Worm (Caenorhabditis elegans) whole organism, L3 larva: ENCODE results near the gene tat-3.

ENCODE experiments used
- R02D3.7 ChIP-seq: fragments of 150-350 bp; optimal IDR thresholded peaks from 2 replicates; lab custom pipeline; 2014; ENCODE audit warnings: missing biosample characterization, missing genetic modification characterization
- ZK546.5 ChIP-seq: sonication (generic microtip); optimal IDR thresholded peaks from 2 replicates; lab custom pipeline; 2017; ENCODE audit warnings: missing biosample characterization, missing genetic modification characterization
- aly-2 ChIP-seq: fragments of 150-350 bp; optimal IDR thresholded peaks from 2 replicates; lab custom pipeline; 2014; ENCODE audit warnings: missing biosample characterization, missing genetic modification characterization
- ama-1 ChIP-seq: fragments of 150-350 bp; optimal IDR thresholded peaks from 2 replicates; lab custom pipeline; 2018
- ceh-16 ChIP-seq: sonication (generic microtip); optimal IDR thresholded peaks from 2 replicates; lab custom pipeline; 2017; ENCODE audit warnings: missing biosample characterization, missing genetic modification characterization
- ceh-28 ChIP-seq: fragments of 150-350 bp; optimal IDR thresholded peaks from 2 replicates; lab custom pipeline; 2014; ENCODE audit warnings: missing biosample characterization, missing genetic modification reagents, missing genetic modification characterization
- ceh-82 ChIP-seq: fragments of 150-350 bp; optimal IDR thresholded peaks from 2 replicates; lab custom pipeline; 2014; ENCODE audit warnings: missing biosample characterization, missing genetic modification characterization
- ceh-9 ChIP-seq: sonication (generic microtip); optimal IDR thresholded peaks from 2 replicates; lab custom pipeline; 2018; ENCODE audit warnings: missing biosample characterization, missing genetic modification characterization
- daf-12 ChIP-seq: fragments of 150-350 bp; optimal IDR thresholded peaks from 2 replicates; lab custom pipeline; 2014; ENCODE audit warnings: missing biosample characterization, missing genetic modification reagents, missing genetic modification characterization
- egl-27 ChIP-seq: sonication (generic microtip); optimal IDR thresholded peaks from 4 replicates; lab custom pipeline; 2017; ENCODE audit warnings: missing biosample characterization, missing genetic modification reagents, missing genetic modification characterization
- egl-5 ChIP-seq: fragments of 150-350 bp; optimal IDR thresholded peaks from 2 replicates; lab custom pipeline; 2017; ENCODE audit warnings: missing biosample characterization, missing genetic modification reagents, missing genetic modification characterization, inconsistent platforms
- elt-1 ChIP-seq: fragments of 150-350 bp; optimal IDR thresholded peaks from 2 replicates; lab custom pipeline; 2014; ENCODE audit warnings: missing biosample characterization, missing genetic modification characterization
- elt-2 ChIP-seq: sonication (generic microtip); optimal IDR thresholded peaks from 2 replicates; lab custom pipeline; 2016; ENCODE audit warnings: missing genetic modification reagents, mild to moderate bottlenecking, missing genetic modification characterization, missing compliant biosample characterization
- elt-3 ChIP-seq, 3 experiments: fragments of 150-350 bp in 1 of 3; sonication (generic microtip) in 2 of 3; optimal IDR thresholded peaks; 2 replicates in 2 of 3; 4 replicates in 1 of 3; lab custom pipeline; 2014 to 2017; ENCODE audit warnings: missing biosample characterization in 3 of 3, missing genetic modification characterization in 3 of 3
- eor-1 ChIP-seq, 2 experiments: fragments of 150-350 bp; optimal IDR thresholded peaks; 2 replicates each; lab custom pipeline; 2014 to 2018; ENCODE audit warnings: missing biosample characterization in 2 of 2, missing genetic modification characterization in 2 of 2
- fkh-10 ChIP-seq: sonication (generic microtip); optimal IDR thresholded peaks from 2 replicates; lab custom pipeline; 2017; ENCODE audit warnings: missing biosample characterization, missing genetic modification reagents, missing genetic modification characterization
- fkh-2 ChIP-seq: fragments of 150-350 bp; optimal IDR thresholded peaks from 2 replicates; lab custom pipeline; 2014; ENCODE audit warnings: missing biosample characterization, missing genetic modification reagents, missing genetic modification characterization
- fos-1 ChIP-seq: fragments of 150-350 bp; optimal IDR thresholded peaks from 2 replicates; lab custom pipeline; 2014; ENCODE audit warnings: missing biosample characterization, missing genetic modification characterization
- hmg-11 ChIP-seq: sonication (generic microtip); optimal IDR thresholded peaks from 2 replicates; lab custom pipeline; 2016; ENCODE audit warnings: missing genetic modification characterization, missing compliant biosample characterization
- jun-1 ChIP-seq: fragments of 150-350 bp; optimal IDR thresholded peaks from 2 replicates; lab custom pipeline; 2014; ENCODE audit warnings: missing biosample characterization, missing genetic modification reagents, missing genetic modification characterization
- lin-15B ChIP-seq: fragments of 150-350 bp; optimal IDR thresholded peaks from 2 replicates; lab custom pipeline; 2014; ENCODE audit warnings: missing biosample characterization, missing genetic modification characterization
- lin-39 ChIP-seq: fragments of 150-350 bp; optimal IDR thresholded peaks from 2 replicates; lab custom pipeline; 2018; ENCODE audit warnings: missing biosample characterization, missing genetic modification reagents, missing genetic modification characterization
- lsy-12 ChIP-seq: sonication (generic microtip); optimal IDR thresholded peaks from 2 replicates; lab custom pipeline; 2016; ENCODE audit warnings: mild to moderate bottlenecking, missing genetic modification characterization, missing compliant biosample characterization
- mdl-1 ChIP-seq: fragments of 150-350 bp; optimal IDR thresholded peaks from 2 replicates; lab custom pipeline; 2014; ENCODE audit warnings: missing biosample characterization, missing genetic modification characterization
- mml-1 ChIP-seq: fragments of 150-350 bp; sonication (generic microtip); optimal IDR thresholded peaks from 3 replicates; lab custom pipeline; 2014; ENCODE audit warnings: missing biosample characterization, missing genetic modification characterization
- nfya-1 ChIP-seq: sonication (generic microtip); optimal IDR thresholded peaks from 2 replicates; lab custom pipeline; 2017; ENCODE audit warnings: missing genetic modification characterization, mild to moderate bottlenecking, missing compliant biosample characterization, antibody characterized with exemption, moderate library complexity; ENCODE audit not compliant: insufficient read depth
- nhr-11 ChIP-seq: fragments of 150-350 bp; optimal IDR thresholded peaks from 2 replicates; lab custom pipeline; 2014; ENCODE audit warnings: missing biosample characterization, missing genetic modification characterization
- nhr-12 ChIP-seq: fragments of 150-350 bp; optimal IDR thresholded peaks from 2 replicates; lab custom pipeline; 2014; ENCODE audit warnings: missing biosample characterization, missing genetic modification characterization
- nhr-23 ChIP-seq: fragments of 150-350 bp; optimal IDR thresholded peaks from 2 replicates; lab custom pipeline; 2014; ENCODE audit warnings: missing biosample characterization, missing genetic modification reagents, missing genetic modification characterization
- nhr-237 ChIP-seq: fragments of 150-350 bp; optimal IDR thresholded peaks from 2 replicates; lab custom pipeline; 2014; ENCODE audit warnings: missing biosample characterization, missing genetic modification characterization
- nhr-25 ChIP-seq: sonication (generic microtip); optimal IDR thresholded peaks from 2 replicates; lab custom pipeline; 2017; ENCODE audit warnings: missing biosample characterization, missing genetic modification characterization
- nhr-28 ChIP-seq: fragments of 150-350 bp; optimal IDR thresholded peaks from 2 replicates; lab custom pipeline; 2014; ENCODE audit warnings: missing biosample characterization, missing genetic modification characterization
- nhr-43 ChIP-seq: sonication (generic microtip); optimal IDR thresholded peaks from 2 replicates; lab custom pipeline; 2016; ENCODE audit warnings: mild to moderate bottlenecking, missing genetic modification characterization, missing compliant biosample characterization; ENCODE audit not compliant: poor library complexity, severe bottlenecking
- nhr-67 ChIP-seq: fragments of 150-350 bp; optimal IDR thresholded peaks from 2 replicates; lab custom pipeline; 2014; ENCODE audit warnings: missing biosample characterization, missing genetic modification characterization
- nhr-76 ChIP-seq: fragments of 150-350 bp; sonication (generic microtip); optimal IDR thresholded peaks from 5 replicates; lab custom pipeline; 2014; ENCODE audit warnings: missing biosample characterization, missing genetic modification characterization
- nhr-77 ChIP-seq: fragments of 150-350 bp; optimal IDR thresholded peaks from 2 replicates; lab custom pipeline; 2014; ENCODE audit warnings: missing biosample characterization, missing genetic modification characterization
- pha-4 ChIP-seq: fragments of 150-350 bp; optimal IDR thresholded peaks from 2 replicates; lab custom pipeline; 2014; ENCODE audit warnings: missing biosample characterization, missing genetic modification reagents, missing genetic modification characterization
- pqm-1 ChIP-seq: fragments of 150-350 bp; optimal IDR thresholded peaks from 2 replicates; lab custom pipeline; 2017; ENCODE audit warnings: missing biosample characterization, missing genetic modification characterization, inconsistent platforms
- sea-2 ChIP-seq: fragments of 150-350 bp; sonication (generic microtip); optimal IDR thresholded peaks from 4 replicates; lab custom pipeline; 2014; ENCODE audit warnings: missing biosample characterization, missing genetic modification reagents, missing genetic modification characterization
- skn-1 ChIP-seq: fragments of 150-350 bp; optimal IDR thresholded peaks from 2 replicates; lab custom pipeline; 2014; ENCODE audit warnings: missing biosample characterization, missing genetic modification characterization
- snpc-4 ChIP-seq: fragments of 150-350 bp; optimal IDR thresholded peaks from 2 replicates; lab custom pipeline; 2014; ENCODE audit warnings: missing biosample characterization, missing genetic modification characterization
- tbx-2 ChIP-seq: sonication (generic microtip); optimal IDR thresholded peaks from 2 replicates; lab custom pipeline; 2016; ENCODE audit warnings: mild to moderate bottlenecking, missing genetic modification characterization, missing compliant biosample characterization
- unc-39 ChIP-seq: sonication (generic microtip); optimal IDR thresholded peaks from 4 replicates; lab custom pipeline; 2017; ENCODE audit warnings: missing biosample characterization, missing genetic modification characterization
- unc-62 ChIP-seq: fragments of 150-350 bp; sonication (generic microtip); optimal IDR thresholded peaks from 4 replicates; lab custom pipeline; 2014; ENCODE audit warnings: missing biosample characterization, missing genetic modification reagents, missing genetic modification characterization
- zag-1 ChIP-seq: fragments of 150-350 bp; optimal IDR thresholded peaks from 2 replicates; lab custom pipeline; 2014; ENCODE audit warnings: missing biosample characterization, missing genetic modification characterization
- ztf-11 ChIP-seq: fragments of 150-350 bp; optimal IDR thresholded peaks from 2 replicates; lab custom pipeline; 2014; ENCODE audit warnings: missing biosample characterization, missing genetic modification characterization
- ztf-4 ChIP-seq: fragments of 150-350 bp; optimal IDR thresholded peaks from 2 replicates; lab custom pipeline; 2014; ENCODE audit warnings: missing biosample characterization, missing genetic modification characterization

The tat-3 gene

ce11 chrIII:10746406-10746807 lies 15.9 kb upstream of the tat-3 start:
- TF ChIP-seq nhr-43 (tag; lab: Kevin White, UChicago), result peak; percentile 20
- no peak for TF ChIP-seq aly-2 (tag; lab: Kevin White, UChicago)
- no peak for TF ChIP-seq pha-4
- no peak for TF ChIP-seq nhr-23 (tag; lab: Kevin White, UChicago)
- TF ChIP-seq lin-15B (tag; lab: Kevin White, UChicago), result no peak
- no peak for TF ChIP-seq unc-62
- TF ChIP-seq ZK546.5 (tag; lab: Kevin White, UChicago), result no peak
- no peak for TF ChIP-seq egl-5 (tag; lab: Kevin White, UChicago)
- no peak for TF ChIP-seq nhr-28 (tag; lab: Kevin White, UChicago)
- no peak for TF ChIP-seq R02D3.7 (tag; lab: Kevin White, UChicago)
- no peak for TF ChIP-seq hmg-11 (tag; lab: Kevin White, UChicago)
- no peak for TF ChIP-seq mdl-1
- no peak for TF ChIP-seq snpc-4 (tag; lab: Kevin White, UChicago)
- no peak for TF ChIP-seq jun-1 (tag; lab: Kevin White, UChicago)
- TF ChIP-seq ceh-16 (tag; lab: Kevin White, UChicago), result no peak
- TF ChIP-seq elt-2 (tag; lab: Kevin White, UChicago), result peak; percentile 8
- no peak for TF ChIP-seq unc-39 (tag; lab: Kevin White, UChicago)
- TF ChIP-seq ceh-82 (tag; lab: Kevin White, UChicago), result peak; percentile 14
- TF ChIP-seq ztf-4 (tag; lab: Kevin White, UChicago), result no peak
- TF ChIP-seq egl-27, result no peak
- TF ChIP-seq ama-1, result no peak
- TF ChIP-seq, all 47 proteins: peak for 3

ce11 chrIII:10742382-10742860 lies 11.9 kb upstream of the tat-3 start, which contains the start of the genes tbb-1 and rib-2:
Gene tbb-1 (minus strand): TSS chrIII:10742432.
Gene rib-2 (plus strand): TSS chrIII:10742810.
- no peak for TF ChIP-seq ztf-11 (tag; lab: Kevin White, UChicago)
- TF ChIP-seq ceh-9 (tag; lab: Kevin White, UChicago), result no peak
- no peak for TF ChIP-seq ceh-16 (tag; lab: Kevin White, UChicago)
- peak; percentile 73 for TF ChIP-seq ceh-28 (tag; lab: Kevin White, UChicago)
- no peak for TF ChIP-seq mdl-1
- TF ChIP-seq elt-1 (tag; lab: Kevin White, UChicago), result no peak
- peak; percentile 38 for TF ChIP-seq ama-1
- TF ChIP-seq fkh-10, result no peak
- no peak for TF ChIP-seq ceh-82 (tag; lab: Kevin White, UChicago)
- TF ChIP-seq fkh-2 (tag; lab: Kevin White, UChicago), result no peak
- TF ChIP-seq pqm-1 (tag; lab: Kevin White, UChicago), result peak; percentile 88
- no peak for TF ChIP-seq ztf-4 (tag; lab: Kevin White, UChicago)
- TF ChIP-seq aly-2 (tag; lab: Kevin White, UChicago), result no peak
- peak; percentile 23 for TF ChIP-seq lsy-12 (tag; lab: Kevin White, UChicago)
- TF ChIP-seq lin-15B (tag; lab: Kevin White, UChicago), result peak; percentile 93
- TF ChIP-seq unc-62, result no peak
- no peak for TF ChIP-seq zag-1
- TF ChIP-seq skn-1 (tag; lab: Kevin White, UChicago), result peak; percentile 43
- peak; percentile 85 for TF ChIP-seq nfya-1 (tag; lab: Kevin White, UChicago)
- peak; percentile 38 for TF ChIP-seq egl-27
- no peak for TF ChIP-seq mml-1 (tag; lab: Kevin White, UChicago)
- peak; percentile 20 for TF ChIP-seq R02D3.7 (tag; lab: Kevin White, UChicago)
- peak; percentile 95 for TF ChIP-seq jun-1 (tag; lab: Kevin White, UChicago)
- TF ChIP-seq daf-12 (tag; lab: Kevin White, UChicago), result no peak
- no peak for TF ChIP-seq ZK546.5 (tag; lab: Kevin White, UChicago)
- TF ChIP-seq elt-2 (tag; lab: Kevin White, UChicago), result peak; percentile 97
- peak; percentile 77 for TF ChIP-seq hmg-11 (tag; lab: Kevin White, UChicago)
- no peak for TF ChIP-seq nhr-12
- TF ChIP-seq nhr-25 (tag; lab: Kevin White, UChicago), result peak; percentile 78
- no peak for TF ChIP-seq eor-1 (tag; optimal IDR thresholded peaks at IDR 0.05; lab: Kevin White, UChicago)
- TF ChIP-seq egl-5 (tag; lab: Kevin White, UChicago), result peak; percentile 100
- peak; percentile 94 for TF ChIP-seq lin-39 (tag; lab: Kevin White, UChicago)
- no peak for TF ChIP-seq nhr-237 (tag; lab: Kevin White, UChicago)
- TF ChIP-seq nhr-67, result no peak
- peak; percentile 84 for TF ChIP-seq snpc-4 (tag; lab: Kevin White, UChicago)
- TF ChIP-seq nhr-23 (tag; lab: Kevin White, UChicago), result peak; percentile 83
- no peak for TF ChIP-seq unc-39 (tag; lab: Kevin White, UChicago)
- no peak for TF ChIP-seq sea-2 (GFP tag; lab: Kevin White, UChicago)
- TF ChIP-seq elt-3 (tag; optimal IDR thresholded peaks at IDR 0.05; lab: Kevin White, UChicago), result no peak
- TF ChIP-seq nhr-77 (tag; lab: Kevin White, UChicago), result no peak
- no peak for TF ChIP-seq tbx-2
- peak; percentile 86 for TF ChIP-seq pha-4
- TF ChIP-seq nhr-76, result no peak
- TF ChIP-seq nhr-43 (tag; lab: Kevin White, UChicago), result no peak
- TF ChIP-seq nhr-28 (tag; lab: Kevin White, UChicago), result no peak
- TF ChIP-seq fos-1 (tag; lab: Kevin White, UChicago), result peak; percentile 98
- TF ChIP-seq nhr-11 (tag; lab: Kevin White, UChicago), result no peak
- TF ChIP-seq, all 47 proteins: peak for 19
